Fruit fly (Drosophila melanogaster): ENCODE measurements around the gene CG14253.
A peak's percentile ranks its signal among the peaks of the same experiment; 100 is the strongest.

CG14253 gene

DNA sequence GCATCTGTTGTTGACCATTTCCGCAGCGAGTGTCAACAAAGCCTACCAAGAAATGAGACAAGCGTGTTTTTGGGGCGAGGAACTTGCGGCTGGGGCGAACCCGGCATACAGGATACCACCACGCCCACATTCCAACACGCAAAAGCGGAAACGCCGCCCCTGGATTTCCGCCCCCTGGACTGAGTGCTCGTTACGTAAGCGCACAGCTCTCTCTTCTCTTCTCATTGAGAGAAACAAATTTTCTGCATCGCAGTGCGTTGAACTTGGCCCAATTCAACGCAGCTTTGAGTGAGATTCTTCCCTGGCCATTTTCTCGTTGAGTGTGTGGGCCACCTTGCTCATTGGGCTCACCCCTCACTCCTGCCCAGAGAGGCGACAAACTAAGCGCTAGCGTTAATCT, 17.8 kb upstream of the CG14253 start:
- TF ChIP-seq CG17806 (tag; optimal IDR thresholded peaks at IDR 0.05), result no peak
- no peak for TF ChIP-seq CG14655 (GFP tag; optimal IDR thresholded peaks at IDR 0.05)
- TF ChIP-seq Snoo (tag; optimal IDR thresholded peaks at IDR 0.05), result no peak
- no peak for TF ChIP-seq Ets98B (GFP tag; IDR thresholded peaks at IDR 0.05)
- TF ChIP-seq gl (tag; optimal IDR thresholded peaks at IDR 0.05), result no peak
- TF ChIP-seq CG15710 (tag; optimal IDR thresholded peaks at IDR 0.05), result no peak
- TF ChIP-seq CG4496 (GFP tag; IDR thresholded peaks at IDR 0.05), result 0 out of 3 replicates have a peak, but pooled peaks have one; percentile 24
- TF ChIP-seq CG10348 (GFP tag; IDR thresholded peaks at IDR 0.05), result no peak
- no peak for TF ChIP-seq CG13204 (GFP tag; optimal IDR thresholded peaks at IDR 0.05)
- TF ChIP-seq rn (GFP tag; IDR thresholded peaks at IDR 0.05), result no peak
- no peak for TF ChIP-seq D1 (tag; optimal IDR thresholded peaks at IDR 0.05)
- peak; percentile 68 for TF ChIP-seq EcR (GFP tag; optimal IDR thresholded peaks at IDR 0.05)
- no peak for TF ChIP-seq CG12605 (GFP tag; IDR thresholded peaks at IDR 0.05)
- no peak for TF ChIP-seq CG9948 (tag; optimal IDR thresholded peaks at IDR 0.05)
- TF ChIP-seq fd96Ca (GFP tag; IDR thresholded peaks at IDR 0.05), result no peak
- TF ChIP-seq Pif1A (GFP tag; optimal IDR thresholded peaks at IDR 0.05), result no peak
- no peak for TF ChIP-seq CG32121 (GFP tag; IDR thresholded peaks at IDR 0.05)

DNA sequence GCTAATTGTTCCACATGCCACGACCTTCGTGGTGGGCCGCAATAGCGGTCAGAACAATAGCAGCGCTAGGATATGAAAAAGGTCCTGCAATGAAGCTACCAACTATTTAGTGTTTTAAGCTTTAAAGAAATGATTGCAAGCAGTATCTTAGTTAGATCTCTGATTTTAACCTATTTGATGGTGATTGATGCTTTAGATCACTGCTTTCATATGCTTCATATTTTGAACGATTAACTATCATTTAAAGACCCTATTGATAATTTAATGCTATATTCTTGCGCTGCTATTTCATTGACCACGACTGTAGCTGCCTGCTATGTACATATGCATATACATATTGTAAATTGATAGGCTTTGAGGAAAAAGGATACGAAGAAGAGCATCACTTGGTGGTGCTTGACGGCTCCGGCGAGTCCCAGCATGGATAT, 14.6 kb upstream of the CG14253 start:
- no peak for TF ChIP-seq CG10348 (GFP tag; IDR thresholded peaks at IDR 0.05)
- peak; percentile 24 for TF ChIP-seq Snoo (tag; optimal IDR thresholded peaks at IDR 0.05)
- peak; percentile 54 for TF ChIP-seq Pif1B (GFP tag; optimal IDR thresholded peaks at IDR 0.05)
- peak; percentile 88 for TF ChIP-seq CG8159 (tag; optimal IDR thresholded peaks at IDR 0.05)
- peak; percentile 57; the same call in 2 of the 3 replicates for TF ChIP-seq fd96Ca (GFP tag; IDR thresholded peaks at IDR 0.05)
- TF ChIP-seq CG17806 (tag; optimal IDR thresholded peaks at IDR 0.05), result peak; percentile 89
- peak; percentile 76 for TF ChIP-seq CG8301 (tag; optimal IDR thresholded peaks at IDR 0.05)
- TF ChIP-seq CG14655 (GFP tag; optimal IDR thresholded peaks at IDR 0.05), result peak; percentile 64
- no peak for TF ChIP-seq CG12605 (GFP tag; IDR thresholded peaks at IDR 0.05)
- 0 out of 2 replicates have a peak, but pooled peaks have one; percentile 6 for TF ChIP-seq rn (GFP tag; IDR thresholded peaks at IDR 0.05)
- TF ChIP-seq D1 (tag; optimal IDR thresholded peaks at IDR 0.05), result no peak
- peak; percentile 54 for TF ChIP-seq gl (tag; optimal IDR thresholded peaks at IDR 0.05)
- TF ChIP-seq CG9948 (tag; optimal IDR thresholded peaks at IDR 0.05), result peak; percentile 74
- peak; percentile 73; the same call in 1 of the 3 replicates for TF ChIP-seq CG4496 (GFP tag; IDR thresholded peaks at IDR 0.05)
- peak; percentile 62 for TF ChIP-seq CG34367 (tag; optimal IDR thresholded peaks at IDR 0.05)
- TF ChIP-seq CG13204 (GFP tag; optimal IDR thresholded peaks at IDR 0.05), result no peak
- no peak for TF ChIP-seq EcR (GFP tag; optimal IDR thresholded peaks at IDR 0.05)
- peak; percentile 64 for TF ChIP-seq CG15710 (tag; optimal IDR thresholded peaks at IDR 0.05)
- TF ChIP-seq Ets98B (GFP tag; IDR thresholded peaks at IDR 0.05), result peak; percentile 41
- peak; percentile 80 for TF ChIP-seq Pif1A (GFP tag; optimal IDR thresholded peaks at IDR 0.05)
- TF ChIP-seq CG32121 (GFP tag; IDR thresholded peaks at IDR 0.05), result peak; percentile 62

DNA sequence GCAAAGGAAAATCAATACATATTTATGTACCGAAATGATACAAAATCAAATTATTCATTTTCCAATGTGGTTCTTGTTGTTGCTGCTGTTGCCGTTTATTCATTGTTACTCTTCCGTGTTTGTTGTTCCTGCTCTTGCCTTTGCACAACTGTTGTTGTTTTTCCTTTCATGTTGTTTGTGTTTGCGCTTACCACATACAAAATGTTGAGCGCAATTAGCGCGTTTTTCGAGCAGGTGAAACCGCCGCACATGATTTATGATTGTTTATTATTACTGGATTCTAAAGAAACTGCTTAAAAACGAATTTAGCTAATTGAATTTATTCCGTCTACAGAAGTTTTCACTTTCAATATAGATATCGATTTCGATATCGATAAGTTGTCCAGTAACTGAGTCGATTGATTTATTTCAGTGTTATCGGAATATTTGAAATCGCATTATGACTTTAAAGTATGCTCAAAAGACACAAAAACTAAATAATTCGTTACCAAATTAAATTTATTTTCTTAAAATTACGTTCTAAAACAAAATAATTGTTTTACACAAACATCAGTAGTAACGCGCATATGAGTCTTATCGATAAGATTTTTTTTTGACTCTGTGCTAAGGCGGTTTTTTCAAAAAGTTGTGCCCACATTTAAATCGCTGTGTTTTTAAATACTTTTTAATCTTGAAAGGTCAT, 13.7 kb upstream of the CG14253 start, which contains the start of gene Tsp97E:
Gene Tsp97E (minus strand): TSS at position 366 of the 682 bp plus-strand sequence.
- TF ChIP-seq CG8301 (tag; optimal IDR thresholded peaks at IDR 0.05) (peak; percentile 8), fd96Ca (GFP tag; IDR thresholded peaks at IDR 0.05) (no peak), CG14655 (GFP tag; optimal IDR thresholded peaks at IDR 0.05) (peak; percentile 28), CG4496 (GFP tag; IDR thresholded peaks at IDR 0.05) (no peak), CG13204 (GFP tag; optimal IDR thresholded peaks at IDR 0.05) (no peak)

DNA sequence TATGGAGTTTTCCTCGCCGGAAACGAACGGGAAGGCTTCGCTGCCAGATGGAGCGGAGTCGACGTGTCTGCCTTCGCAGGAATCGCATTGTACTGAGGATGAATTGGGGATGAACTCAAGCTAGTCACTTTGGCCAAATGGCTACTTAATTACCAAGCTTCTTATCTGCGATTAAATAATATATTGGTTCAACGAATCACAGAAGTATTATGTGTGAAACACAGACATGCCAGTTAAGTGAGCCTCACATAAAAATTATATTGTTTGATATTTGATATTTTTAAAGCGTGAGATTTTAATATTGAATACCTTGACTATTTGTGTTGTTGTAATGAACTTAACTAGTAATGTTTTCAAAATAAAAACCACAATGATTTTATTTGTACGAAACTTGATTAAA, 12.0 kb upstream of the CG14253 start, which contains the start of gene Gr97a:
Gene Gr97a (minus strand): TSS at position 101 of the 400 bp plus-strand sequence.
- no peak for TF ChIP-seq CG34367 (tag; optimal IDR thresholded peaks at IDR 0.05)
- no peak for TF ChIP-seq CG14655 (GFP tag; optimal IDR thresholded peaks at IDR 0.05)
- no peak for TF ChIP-seq CG8159 (tag; optimal IDR thresholded peaks at IDR 0.05)
- TF ChIP-seq gl (tag; optimal IDR thresholded peaks at IDR 0.05), result no peak
- no peak for TF ChIP-seq CG9948 (tag; optimal IDR thresholded peaks at IDR 0.05)
- no peak for TF ChIP-seq Snoo (tag; optimal IDR thresholded peaks at IDR 0.05)
- TF ChIP-seq CG4496 (GFP tag; IDR thresholded peaks at IDR 0.05), result no peak
- no peak for TF ChIP-seq CG15710 (tag; optimal IDR thresholded peaks at IDR 0.05)
- no peak for TF ChIP-seq CG32121 (GFP tag; IDR thresholded peaks at IDR 0.05)
- TF ChIP-seq EcR (GFP tag; optimal IDR thresholded peaks at IDR 0.05), result no peak
- TF ChIP-seq Pif1A (GFP tag; optimal IDR thresholded peaks at IDR 0.05), result no peak
- no peak for TF ChIP-seq CG13204 (GFP tag; optimal IDR thresholded peaks at IDR 0.05)
- TF ChIP-seq CG8301 (tag; optimal IDR thresholded peaks at IDR 0.05), result no peak
- no peak for TF ChIP-seq CG17806 (tag; optimal IDR thresholded peaks at IDR 0.05)

DNA sequence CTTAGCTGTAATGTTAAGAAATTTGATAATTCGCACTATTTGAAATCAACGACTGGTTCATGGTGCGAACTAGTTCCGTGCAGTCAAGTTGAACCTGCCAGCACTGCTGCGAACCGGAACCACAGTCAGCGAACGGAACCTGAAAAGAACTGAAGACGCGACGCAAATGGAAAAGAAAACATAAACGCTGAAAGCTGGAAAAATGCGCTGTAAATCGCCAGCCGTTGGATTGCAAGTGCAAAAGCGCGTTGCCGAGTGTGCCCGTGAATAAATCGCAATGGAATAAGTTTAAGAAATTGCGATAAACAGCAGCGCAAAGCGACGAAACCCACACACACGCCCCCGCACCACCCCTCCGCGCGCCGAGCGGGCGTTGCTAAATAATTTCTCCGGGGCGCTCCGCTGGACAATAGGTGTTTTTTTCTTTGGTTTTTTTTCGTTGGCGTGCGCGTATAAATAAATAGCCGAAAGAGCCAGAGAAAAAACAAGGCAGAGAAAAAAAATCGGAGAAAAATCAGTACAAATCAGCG, 11.5 kb upstream of the CG14253 start, which contains the start of gene CG5521:
Gene CG5521 (plus strand): TSS at position 137 of the 530 bp plus-strand sequence.
- no peak for TF ChIP-seq EcR (GFP tag; optimal IDR thresholded peaks at IDR 0.05)
- no peak for TF ChIP-seq Snoo (tag; optimal IDR thresholded peaks at IDR 0.05)
- TF ChIP-seq fd96Ca (GFP tag; IDR thresholded peaks at IDR 0.05), result no peak
- TF ChIP-seq rn (GFP tag; IDR thresholded peaks at IDR 0.05), result no peak
- TF ChIP-seq CG10348 (GFP tag; IDR thresholded peaks at IDR 0.05), result no peak
- TF ChIP-seq CG13204 (GFP tag; optimal IDR thresholded peaks at IDR 0.05), result peak; percentile 53
- no peak for TF ChIP-seq CG12605 (GFP tag; IDR thresholded peaks at IDR 0.05)
- no peak for TF ChIP-seq CG8301 (tag; optimal IDR thresholded peaks at IDR 0.05)
- TF ChIP-seq D1 (tag; optimal IDR thresholded peaks at IDR 0.05), result peak; percentile 25
- no peak for TF ChIP-seq CG34367 (tag; optimal IDR thresholded peaks at IDR 0.05)
- TF ChIP-seq gl (tag; optimal IDR thresholded peaks at IDR 0.05), result no peak
- TF ChIP-seq CG4496 (GFP tag; IDR thresholded peaks at IDR 0.05), result peak; percentile 45; the same call in 1 of the 3 replicates
- TF ChIP-seq CG14655 (GFP tag; optimal IDR thresholded peaks at IDR 0.05), result no peak
- TF ChIP-seq Pif1B (GFP tag; optimal IDR thresholded peaks at IDR 0.05), result no peak
- TF ChIP-seq CG9948 (tag; optimal IDR thresholded peaks at IDR 0.05), result no peak
